Worm (Caenorhabditis elegans) whole organism, early embryonic: ENCODE results near the gene W08F4.5.

Experiments used
- ama-1 ChIP-seq: fragments of 150-350 bp; optimal IDR thresholded peaks from 2 replicates; lab custom pipeline; 2014
- ceh-36 ChIP-seq: sonication (generic microtip); optimal IDR thresholded peaks from 2 replicates; lab custom pipeline; 2016; ENCODE audit warnings: missing genetic modification characterization, inconsistent platforms, missing compliant biosample characterization
- flt-1 ChIP-seq: fragments of 200-800 bp; sonication (Bioruptor generic); IDR thresholded peaks from 2 replicates; pipeline ENCODE4 v1.3.6; 2022; ENCODE audit warnings: missing genetic modification characterization, missing compliant biosample characterization
- hmg-4 ChIP-seq: fragments of 200-800 bp; sonication (Bioruptor generic); optimal IDR thresholded peaks from 2 replicates; lab custom pipeline; 2018; ENCODE audit warnings: mild to moderate bottlenecking, missing genetic modification characterization, missing compliant biosample characterization
- hnd-1 ChIP-seq: sonication (generic microtip); optimal IDR thresholded peaks from 2 replicates; lab custom pipeline; 2016; ENCODE audit warnings: missing genetic modification characterization, missing compliant biosample characterization
- pes-1 ChIP-seq: fragments of 200-800 bp; sonication (Bioruptor generic); IDR thresholded peaks from 2 replicates; pipeline ENCODE4 v1.3.6; 2022; ENCODE audit warnings: missing genetic modification reagents, missing genetic modification characterization, missing compliant biosample characterization
- tbx-11 ChIP-seq: fragments of 200-800 bp; sonication (Bioruptor generic); IDR thresholded peaks from 2 replicates; pipeline ENCODE4 v1.3.6; 2022; ENCODE audit warnings: missing genetic modification characterization, missing compliant biosample characterization
- tbx-37 ChIP-seq: fragments of 200-800 bp; sonication (Bioruptor generic); conservative IDR thresholded peaks from 2 replicates; pipeline ENCODE4 v1.3.6; 2022; ENCODE audit warnings: missing genetic modification reagents, missing genetic modification characterization, missing compliant biosample characterization

DNA sequence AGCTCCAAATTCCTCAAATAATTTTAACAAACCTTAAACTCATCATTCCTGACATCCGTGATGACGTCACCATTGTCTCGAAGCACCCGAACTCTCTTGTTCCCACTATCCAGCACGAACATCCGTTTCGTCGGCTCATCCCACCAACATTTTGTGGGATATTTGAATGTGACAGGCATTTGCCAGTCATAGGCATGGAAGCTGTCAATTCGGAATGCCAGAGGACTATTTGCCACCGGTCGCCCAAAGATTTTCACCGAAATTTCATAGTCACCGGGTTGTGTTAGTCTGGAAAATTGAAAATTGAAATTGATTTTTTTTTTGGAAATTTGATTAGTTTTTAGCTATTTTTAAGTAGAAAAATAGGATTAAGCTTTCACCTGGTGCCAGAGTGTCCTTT, 28.0 kb upstream of the W08F4.5 start:
- TF ChIP-seq hnd-1 (tag; lab: Kevin White, UChicago) (no peak), ama-1 (lab: Kevin White, UChicago) (no peak), tbx-37 (no peak), ceh-36 (no peak), pes-1 (GFP tag; lab: Robert Waterston, UW) (no peak), tbx-11 (no peak), hmg-4 (GFP tag; lab: Kevin White, UChicago) (no peak), flt-1 (GFP tag; lab: Robert Waterston, UW) (no peak)
